Worm (Caenorhabditis elegans): ENCODE results near the gene rps-11.

rps-11 gene

ce11 chrIV:11638016-11638415, 35.6 kb downstream of the rps-11 start, which contains the start of gene rbm-17:
rbm-17 (plus strand) TSS chrIV:11638316.
- TF ChIP-seq F55B11.4 (tag; optimal IDR thresholded peaks at IDR 0.05; ENCODE audit: borderline replicate concordance, insufficient read depth) (no peak), fkh-3 (tag; optimal IDR thresholded peaks at IDR 0.05) (no peak), hsf-1 (GFP tag; IDR thresholded peaks at IDR 0.05) (0 out of 2 replicates have a peak, but pooled peaks have one; percentile 11), Y79H2A.3 (GFP tag; conservative IDR thresholded peaks at IDR 0.05) (no peak), madf-8 (GFP tag; conservative IDR thresholded peaks at IDR 0.05) (no peak), nhr-120 (GFP tag; IDR thresholded peaks at IDR 0.05) (no peak), rec-8 (tag; optimal IDR thresholded peaks at IDR 0.05) (no peak), T07F8.4 (tag; optimal IDR thresholded peaks at IDR 0.05) (no peak), cebp-1 (GFP tag; IDR thresholded peaks at IDR 0.05) (no peak), cebp-1 (tag; optimal IDR thresholded peaks at IDR 0.05) (peak; percentile 17), ama-1 (optimal IDR thresholded peaks at IDR 0.05) (peak; percentile 36), ama-1 (GFP tag; optimal IDR thresholded peaks at IDR 0.05) (no peak), B0336.3 (GFP tag; IDR thresholded peaks at IDR 0.05) (no peak), him-1 (tag; optimal IDR thresholded peaks at IDR 0.05) (no peak), ztf-3 (GFP tag; optimal IDR thresholded peaks at IDR 0.05) (no peak)

- 0 out of 2 replicates have a peak, but pooled peaks have one; percentile 19 for TF ChIP-seq aptf-2 (GFP tag; conservative IDR thresholded peaks at IDR 0.05)
- TF ChIP-seq rec-8 (tag; optimal IDR thresholded peaks at IDR 0.05) = no peak
These were observed 38.5 kb downstream of the rps-11 start, which contains the start of gene ttr-50 for ce11 chrIV:11640915-11641314. ttr-50 (minus strand) TSS chrIV:11641015.

DNA sequence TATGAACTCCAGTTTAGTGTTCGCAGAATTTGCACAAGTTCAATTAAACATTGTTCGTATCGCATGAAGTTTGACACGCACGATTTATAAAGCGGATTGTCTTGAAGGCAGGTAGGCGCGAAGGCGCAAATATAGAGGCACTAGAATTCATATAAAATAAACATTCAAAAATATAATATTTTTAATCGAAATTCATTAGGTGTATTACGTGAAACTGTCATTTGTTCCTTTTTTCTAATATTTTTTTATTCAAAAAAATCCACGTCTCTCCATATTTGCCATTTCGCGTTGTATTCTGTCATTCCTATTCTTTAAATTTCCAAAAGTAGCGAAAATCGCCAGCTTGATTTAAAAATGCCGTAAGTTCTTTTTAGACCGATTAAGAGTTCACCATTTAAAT, 39.4 kb downstream of the rps-11 start, which contains the start of gene ZK809.1:
Gene ZK809.1, plus strand, starts transcription at position 301 of the 400 bp plus-strand sequence.
- TF ChIP-seq tbp1 (GFP tag; optimal IDR thresholded peaks at IDR 0.05) (no peak), lin-54 (GFP tag; optimal IDR thresholded peaks at IDR 0.05) (no peak), hlh-26 (GFP tag; conservative IDR thresholded peaks at IDR 0.05) (no peak), ceh-100 (GFP tag; IDR thresholded peaks at IDR 0.05) (no peak), ZK185.1 (tag; optimal IDR thresholded peaks at IDR 0.05; ENCODE audit: poor library complexity, severe bottlenecking) (no peak), ccch-3 (GFP tag; optimal IDR thresholded peaks at IDR 0.05) (no peak), repo-1 (tag; optimal IDR thresholded peaks at IDR 0.05) (no peak), lir-1 (GFP tag; conservative IDR thresholded peaks at IDR 0.05) (no peak)

ce11 chrIV:11643829-11644228, 41.4 kb downstream of the rps-11 start, which contains the start of gene prx-2:
prx-2 (plus strand) TSS chrIV:11644129.
- TF ChIP-seq C06A6.2 (GFP tag; conservative IDR thresholded peaks at IDR 0.05) (no peak), tbx-9 (tag; optimal IDR thresholded peaks at IDR 0.05; ENCODE audit: borderline replicate concordance) (no peak), F33H1.4 (GFP tag; IDR thresholded peaks at IDR 0.05) (no peak), Y53G8AR.9 (GFP tag; conservative IDR thresholded peaks at IDR 0.05) (no peak), K11D2.4 (GFP tag; IDR thresholded peaks at IDR 0.05) (no peak), egl-18 (GFP tag; IDR thresholded peaks at IDR 0.05) (no peak), mes-4 (tag; optimal IDR thresholded peaks at IDR 0.05) (no peak), dox-1 (GFP tag; IDR thresholded peaks at IDR 0.05) (no peak), zim-3 (tag; optimal IDR thresholded peaks at IDR 0.05) (no peak), let-607 (tag; optimal IDR thresholded peaks at IDR 0.05) (no peak), somi-1 (GFP tag; optimal IDR thresholded peaks at IDR 0.05) (no peak), zfh-2 (GFP tag; conservative IDR thresholded peaks at IDR 0.05) (no peak)

All from whole organism, young adult.